Worm (Caenorhabditis elegans) whole organism, early embryonic: ENCODE measurements around the gene srh-135.

Experiments used
- B0310.2 ChIP-seq: sonication (generic microtip); optimal IDR thresholded peaks from 2 replicates; lab custom pipeline; 2016; ENCODE audit warnings: mild to moderate bottlenecking, missing genetic modification characterization, missing compliant biosample characterization
- aly-1 ChIP-seq: sonication (generic microtip); optimal IDR thresholded peaks from 2 replicates; lab custom pipeline; 2016; ENCODE audit warnings: missing genetic modification characterization, missing compliant biosample characterization
- ama-1 ChIP-seq: fragments of 150-350 bp; optimal IDR thresholded peaks from 2 replicates; lab custom pipeline; 2014
- ceh-13 ChIP-seq: fragments of 200-800 bp; sonication (Bioruptor generic); optimal IDR thresholded peaks from 2 replicates; lab custom pipeline; 2018; ENCODE audit warnings: mild to moderate bottlenecking, missing genetic modification characterization, missing compliant biosample characterization
- ets-7 ChIP-seq: sonication (generic microtip); optimal IDR thresholded peaks from 2 replicates; lab custom pipeline; 2016; ENCODE audit warnings: missing genotype, missing genetic modification characterization, missing compliant biosample characterization
- hmbx-1 ChIP-seq: sonication (generic microtip); optimal IDR thresholded peaks from 2 replicates; lab custom pipeline; 2016; ENCODE audit warnings: mild to moderate bottlenecking, missing genetic modification characterization, missing compliant biosample characterization
- hmg-4 ChIP-seq: fragments of 200-800 bp; sonication (Bioruptor generic); optimal IDR thresholded peaks from 2 replicates; lab custom pipeline; 2018; ENCODE audit warnings: mild to moderate bottlenecking, missing genetic modification characterization, missing compliant biosample characterization
- hnd-1 ChIP-seq: sonication (generic microtip); optimal IDR thresholded peaks from 2 replicates; lab custom pipeline; 2016; ENCODE audit warnings: missing genetic modification characterization, missing compliant biosample characterization
- scrt-1 ChIP-seq: fragments of 200-800 bp; sonication (Bioruptor generic); IDR thresholded peaks from 2 replicates; pipeline ENCODE4 v1.3.6; 2022; ENCODE audit warnings: missing genetic modification characterization, missing compliant biosample characterization
- sea-1 ChIP-seq: fragments of 200-800 bp; sonication (Bioruptor generic); conservative IDR thresholded peaks from 2 replicates; pipeline ENCODE4 v1.3.6; 2022; ENCODE audit warnings: missing genetic modification characterization, missing compliant biosample characterization
- tbx-37 ChIP-seq: fragments of 200-800 bp; sonication (Bioruptor generic); conservative IDR thresholded peaks from 2 replicates; pipeline ENCODE4 v1.3.6; 2022; ENCODE audit warnings: missing genetic modification reagents, missing genetic modification characterization, missing compliant biosample characterization
- tra-4 ChIP-seq: sonication (generic microtip); optimal IDR thresholded peaks from 2 replicates; lab custom pipeline; 2017; ENCODE audit warnings: missing genetic modification characterization, missing compliant biosample characterization

Gene srh-135

ce11 chrII:10182634-10183033 is 44.3 kb downstream of the srh-135 start, which contains the start of gene srd-1:
TSS of gene srd-1 (minus strand) at chrII:10182734.
- TF ChIP-seq ets-7 (tag; lab: Kevin White, UChicago) (no peak), tbx-37 (GFP tag; lab: Robert Waterston, UW) (no peak), aly-1 (tag; lab: Kevin White, UChicago) (no peak), sea-1 (GFP tag; lab: Robert Waterston, UW) (no peak), ceh-13 (no peak), scrt-1 (GFP tag; lab: Robert Waterston, UW) (no peak), hmbx-1 (tag; lab: Kevin White, UChicago) (no peak), ama-1 (lab: Kevin White, UChicago) (no peak), B0310.2 (tag; lab: Kevin White, UChicago) (no peak), hmg-4 (no peak), hnd-1 (tag; lab: Kevin White, UChicago) (no peak), tra-4 (tag; lab: Kevin White, UChicago) (no peak)
